In the genomic region with DNA sequence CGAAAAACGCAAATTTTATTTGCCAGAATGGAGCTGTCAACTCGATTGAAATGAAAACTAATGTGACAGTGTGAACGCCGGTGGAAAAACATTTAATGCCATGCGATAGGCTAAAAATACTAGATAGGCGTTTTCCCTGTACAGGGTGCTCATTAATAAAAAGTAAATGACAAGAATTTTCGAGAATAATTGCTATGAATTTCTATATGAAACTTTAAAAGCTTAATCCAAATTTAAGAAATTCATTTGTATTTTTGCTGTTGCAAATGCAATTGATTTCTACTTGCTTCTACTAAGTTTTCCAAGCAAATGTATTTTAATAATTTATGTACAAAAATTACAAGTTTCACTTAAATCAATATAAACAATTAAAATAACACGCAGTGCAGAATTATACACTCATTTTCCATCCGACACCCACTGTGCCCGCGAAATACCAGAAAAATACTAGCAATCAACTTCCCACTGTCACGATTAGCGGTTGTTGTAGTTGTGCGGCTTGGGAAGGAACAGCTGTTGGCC, we compare ENCODE assay signal across 1 fruit fly cellular context.
TF ChIP-seq lines count a peak whose summit lies in the region.

A gene (minus strand): TSS at position 50 of the 522 bp plus-strand sequence.

TF ChIP-seq in whole organism, embryonic, 481 proteins besides CTCF, POLR2A, EP300 and RAD21 (continued from another document and continues in another):
- peak; percentile 94 for TF ChIP-seq dmrt11E (tag; optimal IDR thresholded peaks at IDR 0.05; lab: Kevin White, UChicago)
- TF ChIP-seq Kr (GFP tag; optimal IDR thresholded peaks at IDR 0.05; lab: Kevin White, UChicago), result no peak
- TF ChIP-seq caup (GFP tag; optimal IDR thresholded peaks at IDR 0.05; lab: Kevin White, UChicago; ENCODE audit: severe bottlenecking), result peak; percentile 93
- peak; percentile 94 for TF ChIP-seq CG18619 (GFP tag; optimal IDR thresholded peaks at IDR 0.05; lab: Kevin White, UChicago)
- peak; percentile 48 for TF ChIP-seq sima (GFP tag; optimal IDR thresholded peaks at IDR 0.05; lab: Kevin White, UChicago)
- TF ChIP-seq CG4730 (GFP tag; IDR thresholded peaks at IDR 0.05; lab: Robert Waterston, UW), result peak; percentile 93
- peak; percentile 92 for TF ChIP-seq CG4328 (GFP tag; optimal IDR thresholded peaks at IDR 0.05; lab: Kevin White, UChicago)
- no peak for TF ChIP-seq Tbp (GFP tag; optimal IDR thresholded peaks at IDR 0.05; lab: Kevin White, UChicago)
- peak; percentile 94 for TF ChIP-seq CG18476 (GFP tag; optimal IDR thresholded peaks at IDR 0.05; lab: Kevin White, UChicago)
- peak; percentile 99 for TF ChIP-seq nmo (GFP tag; optimal IDR thresholded peaks at IDR 0.05; lab: Kevin White, UChicago)
- peak; percentile 94 for TF ChIP-seq HHEX (GFP tag; optimal IDR thresholded peaks at IDR 0.05; lab: Kevin White, UChicago)
- peak; percentile 90 for TF ChIP-seq CG10462 (GFP tag; optimal IDR thresholded peaks at IDR 0.05; lab: Kevin White, UChicago)
- no peak for TF ChIP-seq CG14860 (GFP tag; IDR thresholded peaks at IDR 0.05; lab: Robert Waterston, UW; ENCODE audit: partially characterized antibody)
- peak; percentile 59 for TF ChIP-seq CG17186 (GFP tag; optimal IDR thresholded peaks at IDR 0.05; lab: Kevin White, UChicago)
- TF ChIP-seq exex (tag; optimal IDR thresholded peaks at IDR 0.05; lab: Kevin White, UChicago), result peak; percentile 70
- 0 out of 2 replicates have a peak, but pooled peaks have one; percentile 6 for TF ChIP-seq amos (GFP tag; IDR thresholded peaks at IDR 0.05; lab: Robert Waterston, UW; ENCODE audit: partially characterized antibody)
- TF ChIP-seq sisA (GFP tag; IDR thresholded peaks at IDR 0.05; lab: Robert Waterston, UW), result peak; percentile 94
- TF ChIP-seq Mrtf (GFP tag; IDR thresholded peaks at IDR 0.05; lab: Robert Waterston, UW), result peak; percentile 93
- TF ChIP-seq btn (GFP tag; optimal IDR thresholded peaks at IDR 0.05; lab: Kevin White, UChicago), result peak; percentile 75
- peak; percentile 89 for TF ChIP-seq Spps (tag; optimal IDR thresholded peaks at IDR 0.05; lab: Kevin White, UChicago)
- TF ChIP-seq C15 (GFP tag; IDR thresholded peaks at IDR 0.05; lab: Robert Waterston, UW), result peak; percentile 91; the same call in 2 of the 3 replicates
- peak in 1 of 3 experiments; percentile 96 for TF ChIP-seq lola (GFP tag; optimal IDR thresholded peaks at IDR 0.05; lab: Kevin White, UChicago)
- TF ChIP-seq CG4854 (GFP tag; optimal IDR thresholded peaks at IDR 0.05; lab: Kevin White, UChicago), result peak; percentile 84
- peak; percentile 94 for TF ChIP-seq so (GFP tag; IDR thresholded peaks at IDR 0.05; lab: Robert Waterston, UW)
- TF ChIP-seq dysf (GFP tag; IDR thresholded peaks at IDR 0.05; lab: Robert Waterston, UW), result peak; percentile 98
- TF ChIP-seq Eip74EF (GFP tag; optimal IDR thresholded peaks at IDR 0.05; lab: Kevin White, UChicago), result peak in 1 of 2 experiments; percentile 88
- peak; percentile 85 for TF ChIP-seq Mes4 (GFP tag; optimal IDR thresholded peaks at IDR 0.05; lab: Kevin White, UChicago)
- peak; percentile 98 for TF ChIP-seq CG13775 (GFP tag; optimal IDR thresholded peaks at IDR 0.05; lab: Kevin White, UChicago)
- peak; percentile 97 for TF ChIP-seq Abd-B (GFP tag; optimal IDR thresholded peaks at IDR 0.05; lab: Kevin White, UChicago)
- TF ChIP-seq CG4360 (GFP tag; IDR thresholded peaks at IDR 0.05; lab: Robert Waterston, UW), result peak; percentile 66
- TF ChIP-seq CG13287 (GFP tag; IDR thresholded peaks at IDR 0.05; lab: Robert Waterston, UW; ENCODE audit: partially characterized antibody), result no peak
- TF ChIP-seq Camta (GFP tag; optimal IDR thresholded peaks at IDR 0.05; lab: Kevin White, UChicago), result peak; percentile 93
- TF ChIP-seq ERR (GFP tag; optimal IDR thresholded peaks at IDR 0.05; lab: Kevin White, UChicago), result peak; percentile 46
- peak; percentile 92 for TF ChIP-seq CG14667 (GFP tag; IDR thresholded peaks at IDR 0.05; lab: Robert Waterston, UW)
- TF ChIP-seq Sry-β (GFP tag; optimal IDR thresholded peaks at IDR 0.05; lab: Kevin White, UChicago), result peak; percentile 36
- peak; percentile 95 for TF ChIP-seq fd96Cb (tag; optimal IDR thresholded peaks at IDR 0.05; lab: Kevin White, UChicago)
- TF ChIP-seq CG17328 (GFP tag; IDR thresholded peaks at IDR 0.05; lab: Robert Waterston, UW), result peak; percentile 91
- no peak for TF ChIP-seq CG10431 (GFP tag; optimal IDR thresholded peaks at IDR 0.05; lab: Kevin White, UChicago)
- peak; percentile 89 for TF ChIP-seq CG10267 (tag; optimal IDR thresholded peaks at IDR 0.05; lab: Kevin White, UChicago)
- peak; percentile 80 for TF ChIP-seq run (tag; optimal IDR thresholded peaks at IDR 0.05; lab: Kevin White, UChicago)
- peak; percentile 79 for TF ChIP-seq CG6854 (GFP tag; optimal IDR thresholded peaks at IDR 0.05; lab: Kevin White, UChicago)
- peak; percentile 89 for TF ChIP-seq sim (GFP tag; IDR thresholded peaks at IDR 0.05; lab: Robert Waterston, UW)
- peak; percentile 89 for TF ChIP-seq CG30020 (tag; optimal IDR thresholded peaks at IDR 0.05; lab: Kevin White, UChicago)
- peak; percentile 78 for TF ChIP-seq CG4282 (GFP tag; optimal IDR thresholded peaks at IDR 0.05; lab: Kevin White, UChicago)
- peak; percentile 96 for TF ChIP-seq CG11504 (tag; optimal IDR thresholded peaks at IDR 0.05; lab: Kevin White, UChicago)
- TF ChIP-seq sna (GFP tag; IDR thresholded peaks at IDR 0.05; lab: Robert Waterston, UW; ENCODE audit: partially characterized antibody), result no peak
- TF ChIP-seq Max (GFP tag; optimal IDR thresholded peaks at IDR 0.05; lab: Kevin White, UChicago), result peak; percentile 94
- peak; percentile 96 for TF ChIP-seq CG16815 (GFP tag; optimal IDR thresholded peaks at IDR 0.05; lab: Kevin White, UChicago)
- TF ChIP-seq HmgZ (tag; optimal IDR thresholded peaks at IDR 0.05; lab: Kevin White, UChicago), result peak; percentile 93
- peak; percentile 78 for TF ChIP-seq E2f2 (GFP tag; IDR thresholded peaks at IDR 0.05; lab: Robert Waterston, UW)
- peak; percentile 95 for TF ChIP-seq CG10209 (GFP tag; optimal IDR thresholded peaks at IDR 0.05; lab: Kevin White, UChicago)
- peak; percentile 80 for TF ChIP-seq CG11398 (GFP tag; optimal IDR thresholded peaks at IDR 0.05; lab: Kevin White, UChicago)
- TF ChIP-seq CG42726 (GFP tag; IDR thresholded peaks at IDR 0.05; lab: Robert Waterston, UW; ENCODE audit: partially characterized antibody), result no peak
- TF ChIP-seq ato (GFP tag; IDR thresholded peaks at IDR 0.05; lab: Robert Waterston, UW; ENCODE audit: partially characterized antibody), result no peak
- peak; percentile 91 for TF ChIP-seq otp (GFP tag; IDR thresholded peaks at IDR 0.05; lab: Robert Waterston, UW)
- TF ChIP-seq chm (GFP tag; IDR thresholded peaks at IDR 0.05; lab: Robert Waterston, UW), result peak; percentile 76
- TF ChIP-seq Nf-YB (GFP tag; optimal IDR thresholded peaks at IDR 0.05; lab: Kevin White, UChicago), result peak; percentile 77
- peak; percentile 66 for TF ChIP-seq CG7987 (GFP tag; optimal IDR thresholded peaks at IDR 0.05; lab: Kevin White, UChicago)
- TF ChIP-seq CG32532 (GFP tag; IDR thresholded peaks at IDR 0.05; lab: Robert Waterston, UW), result peak; percentile 97
- TF ChIP-seq CG1603 (tag; optimal IDR thresholded peaks at IDR 0.05; lab: Kevin White, UChicago), result peak; percentile 74
- peak; percentile 83 for TF ChIP-seq scrt (GFP tag; optimal IDR thresholded peaks at IDR 0.05; lab: Kevin White, UChicago)
- peak; percentile 82 for TF ChIP-seq onecut (GFP tag; IDR thresholded peaks at IDR 0.05; lab: Robert Waterston, UW)
- TF ChIP-seq gsb-n (tag; optimal IDR thresholded peaks at IDR 0.05; lab: Kevin White, UChicago), result peak; percentile 87
- no peak for TF ChIP-seq Nf-YC (tag; optimal IDR thresholded peaks at IDR 0.05; lab: Kevin White, UChicago)
- TF ChIP-seq CG12769 (tag; optimal IDR thresholded peaks at IDR 0.05; lab: Kevin White, UChicago), result no peak
- TF ChIP-seq HmgD (GFP tag; optimal IDR thresholded peaks at IDR 0.05; lab: Kevin White, UChicago), result peak; percentile 79
- TF ChIP-seq wdn (GFP tag; IDR thresholded peaks at IDR 0.05; lab: Robert Waterston, UW), result peak; percentile 91
- TF ChIP-seq ttk (GFP tag; IDR thresholded peaks at IDR 0.05; lab: Robert Waterston, UW), result peak; percentile 94
- TF ChIP-seq Six4 (GFP tag; optimal IDR thresholded peaks at IDR 0.05; lab: Kevin White, UChicago), result peak; percentile 93
- TF ChIP-seq emc (GFP tag; optimal IDR thresholded peaks at IDR 0.05; lab: Kevin White, UChicago), result peak; percentile 82
- peak; percentile 23 for TF ChIP-seq Hand (GFP tag; optimal IDR thresholded peaks at IDR 0.05; lab: Kevin White, UChicago)
- no peak for TF ChIP-seq wek (GFP tag; optimal IDR thresholded peaks at IDR 0.05; lab: Kevin White, UChicago)
- TF ChIP-seq Hr39 (optimal IDR thresholded peaks at IDR 0.05; lab: Kevin White, UChicago), result no peak
- peak; percentile 76 for TF ChIP-seq gsb (GFP tag; IDR thresholded peaks at IDR 0.05; lab: Robert Waterston, UW)
- no peak for TF ChIP-seq lov (optimal IDR thresholded peaks at IDR 0.05; lab: Kevin White, UChicago)
- peak; percentile 82 for TF ChIP-seq lov (GFP tag; IDR thresholded peaks at IDR 0.05; lab: Robert Waterston, UW)
- peak; percentile 96 for TF ChIP-seq Hsf (GFP tag; optimal IDR thresholded peaks at IDR 0.05; lab: Kevin White, UChicago)
- TF ChIP-seq gce (GFP tag; IDR thresholded peaks at IDR 0.05; lab: Robert Waterston, UW), result peak; percentile 88
- TF ChIP-seq Dbx (GFP tag; IDR thresholded peaks at IDR 0.05; lab: Robert Waterston, UW), result peak; percentile 96
- peak; percentile 94 to 95 for TF ChIP-seq dpn (GFP tag; optimal IDR thresholded peaks at IDR 0.05; lab: Kevin White, UChicago)
- 0 out of 2 replicates have a peak, but pooled peaks have one; percentile 43 for TF ChIP-seq aop (GFP tag; IDR thresholded peaks at IDR 0.05; lab: Robert Waterston, UW)
- TF ChIP-seq ssp (GFP tag; IDR thresholded peaks at IDR 0.05; lab: Robert Waterston, UW), result peak; percentile 89
- peak; percentile 93 for TF ChIP-seq pnt (GFP tag; optimal IDR thresholded peaks at IDR 0.05; lab: Kevin White, UChicago)
- peak; percentile 88 to 95 for TF ChIP-seq Pdp1 (GFP tag; optimal IDR thresholded peaks at IDR 0.05; lab: Kevin White, UChicago)
- TF ChIP-seq disco-r (GFP tag; optimal IDR thresholded peaks at IDR 0.05; lab: Kevin White, UChicago), result peak; percentile 75
- TF ChIP-seq Atf-2 (GFP tag; optimal IDR thresholded peaks at IDR 0.05; lab: Kevin White, UChicago), result peak; percentile 92
- peak; percentile 63; the same call in 1 of the 3 replicates for TF ChIP-seq sr (GFP tag; IDR thresholded peaks at IDR 0.05; lab: Robert Waterston, UW)
- TF ChIP-seq CG12236 (GFP tag; optimal IDR thresholded peaks at IDR 0.05; lab: Kevin White, UChicago), result peak; percentile 85
- TF ChIP-seq abd-A (tag; optimal IDR thresholded peaks at IDR 0.05; lab: Kevin White, UChicago), result no peak
- TF ChIP-seq peb (GFP tag; IDR thresholded peaks at IDR 0.05; lab: Robert Waterston, UW), result peak; percentile 90
- peak; percentile 77 for TF ChIP-seq CG15073 (GFP tag; optimal IDR thresholded peaks at IDR 0.05; lab: Kevin White, UChicago)
- peak; percentile 79 for TF ChIP-seq tup (GFP tag; optimal IDR thresholded peaks at IDR 0.05; lab: Kevin White, UChicago)
- peak; percentile 73 for TF ChIP-seq CG10321 (GFP tag; IDR thresholded peaks at IDR 0.05; lab: Robert Waterston, UW)
- TF ChIP-seq trh (GFP tag; optimal IDR thresholded peaks at IDR 0.05; lab: Kevin White, UChicago), result peak; percentile 90
- TF ChIP-seq B-H1 (GFP tag; IDR thresholded peaks at IDR 0.05; lab: Robert Waterston, UW), result peak; percentile 91
- TF ChIP-seq Blimp-1 (GFP tag; optimal IDR thresholded peaks at IDR 0.05; lab: Kevin White, UChicago), result peak; percentile 92
- no peak for TF ChIP-seq Trl (optimal IDR thresholded peaks at IDR 0.05; lab: Kevin White, UChicago)
- TF ChIP-seq Trl (GFP tag; optimal IDR thresholded peaks at IDR 0.05; lab: Kevin White, UChicago), result peak; percentile 87
- TF ChIP-seq kay (GFP tag; optimal IDR thresholded peaks at IDR 0.05; lab: Kevin White, UChicago), result peak; percentile 89
- peak; percentile 95 for TF ChIP-seq HLH54F (GFP tag; optimal IDR thresholded peaks at IDR 0.05; lab: Kevin White, UChicago)
- peak; percentile 92 for TF ChIP-seq Fer1 (GFP tag; optimal IDR thresholded peaks at IDR 0.05; lab: Kevin White, UChicago)
- peak; percentile 95 for TF ChIP-seq Sox102F (GFP tag; optimal IDR thresholded peaks at IDR 0.05; lab: Kevin White, UChicago)
- TF ChIP-seq HLH3B (GFP tag; IDR thresholded peaks at IDR 0.05; lab: Robert Waterston, UW), result peak; percentile 92
- no peak for TF ChIP-seq vnd (GFP tag; IDR thresholded peaks at IDR 0.05; lab: Robert Waterston, UW; ENCODE audit: partially characterized antibody)
- TF ChIP-seq pb (GFP tag; optimal IDR thresholded peaks at IDR 0.05; lab: Kevin White, UChicago), result peak; percentile 77
- TF ChIP-seq phol (tag; optimal IDR thresholded peaks at IDR 0.05; lab: Kevin White, UChicago), result peak; percentile 98
- peak; percentile 95 for TF ChIP-seq Rfx (GFP tag; IDR thresholded peaks at IDR 0.05; lab: Robert Waterston, UW)
- peak; percentile 86 for TF ChIP-seq CG1529 (GFP tag; optimal IDR thresholded peaks at IDR 0.05; lab: Kevin White, UChicago)
- TF ChIP-seq CG1233 (GFP tag; optimal IDR thresholded peaks at IDR 0.05; lab: Kevin White, UChicago), result peak; percentile 96
- peak; percentile 95 for TF ChIP-seq lab (GFP tag; optimal IDR thresholded peaks at IDR 0.05; lab: Kevin White, UChicago)
- TF ChIP-seq nau (GFP tag; optimal IDR thresholded peaks at IDR 0.05; lab: Kevin White, UChicago), result peak; percentile 89
- peak; percentile 93 for TF ChIP-seq CG9609 (GFP tag; optimal IDR thresholded peaks at IDR 0.05; lab: Kevin White, UChicago)
- TF ChIP-seq CG10654 (GFP tag; optimal IDR thresholded peaks at IDR 0.05; lab: Kevin White, UChicago), result peak; percentile 92
- TF ChIP-seq CG8359 (GFP tag; optimal IDR thresholded peaks at IDR 0.05; lab: Kevin White, UChicago; ENCODE audit: borderline replicate concordance), result peak; percentile 84
- TF ChIP-seq CG7271 (tag; optimal IDR thresholded peaks at IDR 0.05; lab: Kevin White, UChicago), result peak; percentile 72
- TF ChIP-seq CG10274 (GFP tag; optimal IDR thresholded peaks at IDR 0.05; lab: Kevin White, UChicago), result peak; percentile 83
- TF ChIP-seq CG11085 (GFP tag; IDR thresholded peaks at IDR 0.05; lab: Robert Waterston, UW), result peak; percentile 92
- peak; percentile 95 for TF ChIP-seq zen (tag; optimal IDR thresholded peaks at IDR 0.05; lab: Kevin White, UChicago)
- peak; percentile 83 for TF ChIP-seq Antp (GFP tag; optimal IDR thresholded peaks at IDR 0.05; lab: Kevin White, UChicago)
- TF ChIP-seq CG2712 (tag; optimal IDR thresholded peaks at IDR 0.05; lab: Kevin White, UChicago), result peak; percentile 97
- TF ChIP-seq CG18764 (GFP tag; optimal IDR thresholded peaks at IDR 0.05; lab: Kevin White, UChicago), result peak; percentile 92
- peak; percentile 95 for TF ChIP-seq bab2 (GFP tag; optimal IDR thresholded peaks at IDR 0.05; lab: Kevin White, UChicago)
- TF ChIP-seq ranshi (GFP tag; IDR thresholded peaks at IDR 0.05; lab: Robert Waterston, UW), result peak; percentile 95
